Worm (Caenorhabditis elegans) whole organism, late embryonic: ENCODE data around the gene M110.8.

Source experiments
- C08G9.2 ChIP-seq: sonication (generic microtip); optimal IDR thresholded peaks from 2 replicates; lab custom pipeline; 2016; ENCODE audit warnings: mild to moderate bottlenecking, missing genetic modification characterization, moderate library complexity, missing compliant biosample characterization
- ceh-9 ChIP-seq: sonication (generic microtip); optimal IDR thresholded peaks from 2 replicates; lab custom pipeline; 2016; ENCODE audit warnings: mild to moderate bottlenecking, missing genetic modification characterization, inconsistent platforms, missing compliant biosample characterization
- hlh-15 ChIP-seq: sonication (generic microtip); optimal IDR thresholded peaks from 2 replicates; lab custom pipeline; 2016; ENCODE audit warnings: missing genetic modification characterization, missing compliant biosample characterization
- lim-6 ChIP-seq: sonication (generic microtip); optimal IDR thresholded peaks from 2 replicates; lab custom pipeline; 2016; ENCODE audit warnings: missing genetic modification characterization, missing compliant biosample characterization
- nhr-11 ChIP-seq: fragments of 150-350 bp; optimal IDR thresholded peaks from 2 replicates; lab custom pipeline; 2014; ENCODE audit warnings: missing biosample characterization, missing genetic modification characterization
- pag-3 ChIP-seq: sonication (generic microtip); optimal IDR thresholded peaks from 2 replicates; lab custom pipeline; 2016; ENCODE audit warnings: missing compliant biosample characterization, missing genetic modification characterization, borderline replicate concordance
- syd-9 ChIP-seq: sonication (generic microtip); optimal IDR thresholded peaks from 2 replicates; lab custom pipeline; 2016; ENCODE audit warnings: mild to moderate bottlenecking, missing genetic modification characterization, moderate library complexity, missing compliant biosample characterization
- tbx-2 ChIP-seq: sonication (generic microtip); optimal IDR thresholded peaks from 2 replicates; lab custom pipeline; 2016; ENCODE audit warnings: missing genetic modification characterization, missing compliant biosample characterization

ce11 chrII:8230976-8231375 lies 21.6 kb upstream of the M110.8 start, which contains the start of gene M110.9:
- TF ChIP-seq lim-6 (tag; lab: Kevin White, UChicago) (no peak), pag-3 (no peak), tbx-2 (tag; lab: Kevin White, UChicago) (no peak), C08G9.2 (tag; lab: Kevin White, UChicago) (no peak), hlh-15 (tag; lab: Kevin White, UChicago) (no peak), syd-9 (tag; lab: Kevin White, UChicago) (no peak), nhr-11 (tag; lab: Kevin White, UChicago) (no peak), ceh-9 (tag; lab: Kevin White, UChicago) (no peak)
